Fruit fly (Drosophila melanogaster) Kc167 (cell line): ENCODE results near the gene Osi6.

Source experiments
- Myc ChIP-seq: fragments of >200 bp; optimal IDR thresholded peaks from 2 replicates; lab custom pipeline; 2017; ENCODE audit warnings: missing external identifiers
- Sin3A ChIP-seq: fragments of >200 bp; optimal IDR thresholded peaks from 2 replicates; lab custom pipeline; 2018; ENCODE audit warnings: missing external identifiers
- insv ChIP-seq: fragments of >200 bp; optimal IDR thresholded peaks from 3 replicates; lab custom pipeline; 2018; ENCODE audit warnings: missing external identifiers
- psq ChIP-seq: fragments of >200 bp; optimal IDR thresholded peaks from 2 replicates; lab custom pipeline; 2017; ENCODE audit warnings: missing external identifiers
- ttk ChIP-seq: sonication (Bioruptor generic); optimal IDR thresholded peaks from 2 replicates; lab custom pipeline; 2017; ENCODE audit warnings: missing external identifiers

DNA sequence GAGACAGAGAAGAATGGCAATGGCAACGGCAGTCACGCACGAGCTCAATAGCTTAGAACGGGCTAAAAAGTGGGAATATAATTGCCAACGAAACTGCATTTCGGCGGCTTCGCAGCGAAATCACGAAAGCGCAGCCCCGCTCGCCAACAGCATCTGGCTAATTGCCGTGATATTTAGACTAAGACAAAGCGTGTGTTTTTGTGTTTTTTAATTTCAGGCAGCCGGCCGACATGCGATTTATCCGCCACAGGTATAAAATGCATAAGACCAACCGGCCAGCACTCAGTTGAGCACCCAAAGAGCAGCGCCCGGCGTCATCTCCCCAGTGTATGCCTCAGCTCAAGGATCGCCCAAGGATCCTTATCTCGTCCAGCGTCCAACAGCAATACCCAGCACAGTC, 20.4 kb downstream of the Osi6 start, which contains the start of gene Osi8:
- no peak for TF ChIP-seq Sin3A (lab: Kevin White, UChicago)
- no peak for TF ChIP-seq insv (lab: Kevin White, UChicago)
- no peak for TF ChIP-seq Myc (lab: Kevin White, UChicago)
- no peak for TF ChIP-seq psq
- no peak for TF ChIP-seq ttk (lab: Kevin White, UChicago)
